Fruit fly (Drosophila melanogaster) whole organism, embryonic: Measurements from ENCODE around the gene CG14229.
A peak's percentile ranks its signal among the peaks of the same experiment; 100 is the strongest.

ENCODE experiments used
- ATbp ChIP-seq: fragments of 200-800 bp; sonication (Bioruptor generic); optimal IDR thresholded peaks from 2 replicates; lab custom pipeline; 2017; ENCODE audit warnings: missing biosample characterization, mild to moderate bottlenecking, missing genetic modification characterization, missing genetic modification reagents
- Atf3 ChIP-seq: fragments of 200-800 bp; sonication (Bioruptor generic); optimal IDR thresholded peaks from 3 replicates; lab custom pipeline; 2016; ENCODE audit warnings: missing biosample characterization, missing genetic modification characterization
- CG10321 ChIP-seq: fragments of 200-800 bp; sonication (Bioruptor generic); IDR thresholded peaks from 2 replicates; pipeline ENCODE4 v1.3.6; 2022; ENCODE audit warnings: missing biosample characterization, missing genetic modification characterization
- CG10565 ChIP-seq: fragments of 200-800 bp; sonication (Bioruptor generic); optimal IDR thresholded peaks from 3 replicates; lab custom pipeline; 2016; ENCODE audit warnings: missing biosample characterization, mild to moderate bottlenecking, missing genetic modification characterization
- CG10959 ChIP-seq: fragments of 200-800 bp; sonication (Bioruptor generic); IDR thresholded peaks from 2 replicates; pipeline ENCODE4 v1.3.6; 2022; ENCODE audit warnings: missing biosample characterization, missing genetic modification characterization
- CG11398 ChIP-seq: fragments of 200-800 bp; sonication (Bioruptor generic); optimal IDR thresholded peaks from 2 replicates; lab custom pipeline; 2016; ENCODE audit warnings: missing biosample characterization, missing genetic modification characterization
- CG1233 ChIP-seq: fragments of 200-800 bp; sonication (Bioruptor generic); optimal IDR thresholded peaks from 4 replicates; lab custom pipeline; 2018; ENCODE audit warnings: missing biosample characterization, mild to moderate bottlenecking, missing genetic modification characterization
- CG12942 ChIP-seq: fragments of 200-800 bp; sonication (Bioruptor generic); optimal IDR thresholded peaks from 3 replicates; lab custom pipeline; 2016; ENCODE audit warnings: missing biosample characterization, missing genetic modification characterization
- CG13296 ChIP-seq: fragments of 200-800 bp; sonication (Bioruptor generic); optimal IDR thresholded peaks from 3 replicates; lab custom pipeline; 2018; ENCODE audit warnings: missing biosample characterization, mild to moderate bottlenecking, missing genetic modification characterization
- CG13624 ChIP-seq: fragments of 200-800 bp; sonication (Bioruptor generic); optimal IDR thresholded peaks from 2 replicates; lab custom pipeline; 2016; ENCODE audit warnings: missing biosample characterization, missing genetic modification characterization
- CG14014 ChIP-seq: fragments of 200-800 bp; sonication (Bioruptor generic); IDR thresholded peaks from 2 replicates; pipeline ENCODE4 v1.3.6; 2022; ENCODE audit warnings: missing biosample characterization, missing genetic modification characterization
- CG14965 ChIP-seq: fragments of 200-800 bp; sonication (Bioruptor generic); optimal IDR thresholded peaks from 2 replicates; lab custom pipeline; 2016; ENCODE audit warnings: missing biosample characterization, missing genetic modification characterization, borderline replicate concordance
- CG1529 ChIP-seq: fragments of 200-800 bp; sonication (Bioruptor generic); optimal IDR thresholded peaks from 3 replicates; lab custom pipeline; 2018; ENCODE audit warnings: missing biosample characterization, missing genetic modification characterization
- CG16815 ChIP-seq: fragments of 200-800 bp; sonication (Bioruptor generic); optimal IDR thresholded peaks from 3 replicates; lab custom pipeline; 2017; ENCODE audit warnings: missing biosample characterization, mild to moderate bottlenecking, missing genetic modification characterization
- CG18476 ChIP-seq: fragments of 200-800 bp; sonication (Bioruptor generic); optimal IDR thresholded peaks from 2 replicates; lab custom pipeline; 2016; ENCODE audit warnings: missing biosample characterization, mild to moderate bottlenecking, missing genetic modification characterization
- CG3281 ChIP-seq: fragments of 200-800 bp; sonication (Bioruptor generic); optimal IDR thresholded peaks from 3 replicates; lab custom pipeline; 2017; ENCODE audit warnings: missing biosample characterization, mild to moderate bottlenecking, missing genetic modification characterization
- CG6175 ChIP-seq: fragments of 200-800 bp; sonication (Bioruptor generic); IDR thresholded peaks from 3 replicates; pipeline ENCODE4 v1.3.6; 2022; ENCODE audit warnings: missing biosample characterization, missing genetic modification characterization
- CG6654 ChIP-seq: fragments of 200-800 bp; sonication (Bioruptor generic); optimal IDR thresholded peaks from 2 replicates; lab custom pipeline; 2017; ENCODE audit warnings: missing biosample characterization, mild to moderate bottlenecking, missing genetic modification characterization
- CG6689 ChIP-seq: fragments of 200-800 bp; sonication (Bioruptor generic); IDR thresholded peaks from 2 replicates; pipeline ENCODE4 v1.3.6; 2022; ENCODE audit warnings: missing biosample characterization, missing genetic modification characterization
- CG7271 ChIP-seq: fragments of 200-800 bp; sonication (Bioruptor generic); optimal IDR thresholded peaks from 2 replicates; lab custom pipeline; 2018; ENCODE audit warnings: missing biosample characterization, mild to moderate bottlenecking, missing genetic modification characterization, moderate library complexity
- CG7786 ChIP-seq: fragments of 200-800 bp; sonication (Bioruptor generic); optimal IDR thresholded peaks from 2 replicates; lab custom pipeline; 2016; ENCODE audit warnings: missing biosample characterization, missing genetic modification characterization
- CG8089 ChIP-seq: fragments of 200-800 bp; sonication (Bioruptor generic); optimal IDR thresholded peaks from 3 replicates; lab custom pipeline; 2016; ENCODE audit warnings: missing biosample characterization, missing genetic modification characterization
- Dip2 ChIP-seq: fragments of 200-800 bp; sonication (Bioruptor generic); IDR thresholded peaks from 2 replicates; pipeline ENCODE4 v1.3.6; 2022; ENCODE audit warnings: missing biosample characterization, missing genetic modification characterization
- Eip74EF ChIP-seq, 2 experiments: fragments of 200-800 bp in 1 of 2; fragments of >200 bp in 1 of 2; sonication (Bioruptor generic) in 1 of 2; optimal IDR thresholded peaks; 2 replicates each; lab custom pipeline; 2017 to 2019; ENCODE audit warnings: missing biosample characterization in 2 of 2, missing genetic modification characterization in 2 of 2, mild to moderate bottlenecking in 1 of 2, moderate library complexity in 1 of 2
- Ets65A ChIP-seq: fragments of 200-800 bp; sonication (Bioruptor generic); peaks from one replicate; lab custom pipeline; 2016; ENCODE audit warnings: missing biosample characterization, missing genetic modification characterization
- Fer2 ChIP-seq: fragments of 200-800 bp; sonication (Bioruptor generic); optimal IDR thresholded peaks from 2 replicates; lab custom pipeline; 2018; ENCODE audit warnings: missing biosample characterization, mild to moderate bottlenecking, missing genetic modification characterization, moderate library complexity
- HLH3B ChIP-seq: fragments of 200-800 bp; sonication (Bioruptor generic); IDR thresholded peaks from 2 replicates; pipeline ENCODE4 v1.3.6; 2022; ENCODE audit warnings: missing biosample characterization, missing genetic modification characterization
- HLH54F ChIP-seq: fragments of 200-800 bp; sonication (Bioruptor generic); optimal IDR thresholded peaks from 3 replicates; lab custom pipeline; 2016; ENCODE audit warnings: missing biosample characterization, missing genetic modification characterization
- MBD-R2 ChIP-seq: fragments of 200-800 bp; sonication (Bioruptor generic); IDR thresholded peaks from 2 replicates; pipeline ENCODE4 v1.3.6; 2022; ENCODE audit warnings: missing biosample characterization, missing genetic modification characterization
- MTF-1 ChIP-seq: fragments of 200-800 bp; sonication (Bioruptor generic); optimal IDR thresholded peaks from 2 replicates; lab custom pipeline; 2018; ENCODE audit warnings: missing biosample characterization, mild to moderate bottlenecking, missing genetic modification characterization, borderline replicate concordance
- Oli ChIP-seq: fragments of 200-800 bp; sonication (Bioruptor generic); optimal IDR thresholded peaks from 2 replicates; lab custom pipeline; 2018; ENCODE audit warnings: missing biosample characterization, mild to moderate bottlenecking, missing genetic modification characterization, moderate library complexity
- Pdp1 ChIP-seq, 2 experiments: fragments of 200-800 bp; sonication (Bioruptor generic); optimal IDR thresholded peaks; 3 replicates each; lab custom pipeline; 2016; ENCODE audit warnings: missing biosample characterization in 2 of 2, missing genetic modification characterization in 2 of 2, mild to moderate bottlenecking in 1 of 2, moderate library complexity in 1 of 2
- TFAM ChIP-seq: fragments of 200-800 bp; sonication (Bioruptor generic); optimal IDR thresholded peaks from 2 replicates; lab custom pipeline; 2017; ENCODE audit warnings: missing biosample characterization, missing genetic modification characterization, inconsistent platforms
- ara ChIP-seq: fragments of 200-800 bp; sonication (Bioruptor generic); IDR thresholded peaks from 2 replicates; pipeline ENCODE4 v1.3.6; 2022; ENCODE audit warnings: missing biosample characterization, missing genetic modification characterization
- ato ChIP-seq: fragments of 200-800 bp; sonication (Bioruptor generic); IDR thresholded peaks from 2 replicates; pipeline ENCODE4 v1.3.6; 2022; ENCODE audit warnings: missing biosample characterization, missing genetic modification characterization; ENCODE audit not compliant: partially characterized antibody
- bbx ChIP-seq: fragments of 200-800 bp; sonication (Bioruptor generic); IDR thresholded peaks from 2 replicates; pipeline ENCODE4 v1.3.6; 2022; ENCODE audit warnings: missing biosample characterization, missing genetic modification characterization; ENCODE audit not compliant: partially characterized antibody
- cato ChIP-seq: fragments of 200-800 bp; sonication (Bioruptor generic); optimal IDR thresholded peaks from 2 replicates; lab custom pipeline; 2016; ENCODE audit warnings: missing biosample characterization, missing genetic modification characterization, borderline replicate concordance
- ftz-f1 ChIP-seq: fragments of 200-800 bp; sonication (Bioruptor generic); optimal IDR thresholded peaks from 2 replicates; lab custom pipeline; 2016; ENCODE audit warnings: missing biosample characterization, missing genetic modification characterization
- ind ChIP-seq: fragments of 200-800 bp; sonication (Bioruptor generic); optimal IDR thresholded peaks from 3 replicates; lab custom pipeline; 2016; ENCODE audit warnings: missing biosample characterization, missing genetic modification characterization
- ken ChIP-seq: fragments of 200-800 bp; sonication (Bioruptor generic); IDR thresholded peaks from 3 replicates; pipeline ENCODE4 v1.3.6; 2022; ENCODE audit warnings: missing biosample characterization, missing genetic modification characterization
- mld ChIP-seq: fragments of 200-800 bp; sonication (Bioruptor generic); IDR thresholded peaks from 3 replicates; pipeline ENCODE4 v1.3.6; 2022; ENCODE audit warnings: missing biosample characterization, missing genetic modification characterization; ENCODE audit not compliant: partially characterized antibody
- nerfin-2 ChIP-seq: fragments of 200-800 bp; sonication (Bioruptor generic); IDR thresholded peaks from 2 replicates; pipeline ENCODE4 v1.3.6; 2022; ENCODE audit warnings: missing biosample characterization, missing genetic modification characterization; ENCODE audit not compliant: partially characterized antibody
- pros ChIP-seq: fragments of 200-800 bp; sonication (Bioruptor generic); optimal IDR thresholded peaks from 3 replicates; lab custom pipeline; 2019; ENCODE audit warnings: missing biosample characterization, mild to moderate bottlenecking, missing genetic modification characterization, moderate library complexity
- run ChIP-seq: fragments of 200-800 bp; sonication (Bioruptor generic); optimal IDR thresholded peaks from 3 replicates; lab custom pipeline; 2018; ENCODE audit warnings: missing biosample characterization, mild to moderate bottlenecking, missing genetic modification characterization
- schlank ChIP-seq: fragments of 200-800 bp; sonication (Bioruptor generic); optimal IDR thresholded peaks from 2 replicates; lab custom pipeline; 2018; ENCODE audit warnings: missing biosample characterization, mild to moderate bottlenecking, missing genetic modification characterization
- sima ChIP-seq: fragments of 200-800 bp; sonication (Bioruptor generic); optimal IDR thresholded peaks from 2 replicates; lab custom pipeline; 2016; ENCODE audit warnings: missing biosample characterization, missing genetic modification characterization
- stc ChIP-seq: fragments of 200-800 bp; sonication (Bioruptor generic); IDR thresholded peaks from 2 replicates; pipeline ENCODE4 v1.3.6; 2022; ENCODE audit warnings: missing biosample characterization, missing genetic modification characterization
- tgo ChIP-seq: fragments of 200-800 bp; sonication (Bioruptor generic); IDR thresholded peaks from 3 replicates; pipeline ENCODE4 v1.3.6; 2022; ENCODE audit warnings: missing biosample characterization, missing genetic modification characterization
- tna ChIP-seq: fragments of 200-800 bp; sonication (Bioruptor generic); IDR thresholded peaks from 2 replicates; pipeline ENCODE4 v1.3.6; 2022; ENCODE audit warnings: missing biosample characterization, missing genetic modification characterization; ENCODE audit not compliant: partially characterized antibody
- tx ChIP-seq: fragments of 200-800 bp; sonication (Bioruptor generic); optimal IDR thresholded peaks from 2 replicates; lab custom pipeline; 2016; ENCODE audit warnings: missing biosample characterization, missing genetic modification characterization

CG14229 gene

DNA sequence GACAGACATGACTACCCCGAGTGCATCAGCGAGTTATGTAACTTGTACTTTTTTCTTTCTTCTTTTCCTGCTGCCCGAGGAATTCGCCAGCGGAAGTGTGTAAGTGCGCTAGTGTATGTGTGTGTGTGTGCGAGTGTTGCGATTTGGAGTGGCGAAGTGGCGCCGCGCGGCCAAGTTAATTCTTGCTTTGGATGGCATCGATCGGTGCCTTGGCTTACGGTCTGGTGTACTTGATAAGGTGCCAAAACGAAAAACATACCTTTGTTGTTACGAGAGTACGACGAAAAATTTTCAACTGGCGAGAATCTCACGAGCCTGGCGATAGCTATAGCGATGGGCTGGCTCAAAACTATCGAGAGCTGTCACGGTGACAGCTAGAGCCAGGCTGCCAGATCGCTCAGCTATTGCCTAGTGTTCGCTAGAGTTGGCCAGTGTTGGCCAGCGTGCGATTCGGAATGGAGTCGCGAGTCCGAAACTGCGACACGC, 49.0 kb upstream of the CG14229 start, which contains the start of the genes CG18809, COX6B, CG33932 and Rpp20 (continued):
- TF ChIP-seq Pdp1 (GFP tag; optimal IDR thresholded peaks at IDR 0.05; lab: Kevin White, UChicago) (peak; percentile 38 to 96), pros (GFP tag; lab: Kevin White, UChicago) (no peak), CG14965 (GFP tag; lab: Kevin White, UChicago) (no peak), CG11398 (GFP tag; lab: Kevin White, UChicago) (peak; percentile 59), Atf3 (GFP tag; lab: Kevin White, UChicago) (peak; percentile 56), CG6689 (GFP tag; lab: Robert Waterston, UW) (peak; percentile 20; the same call in 1 of the 2 replicates), CG12942 (GFP tag; lab: Kevin White, UChicago) (peak; percentile 68), HLH54F (peak; percentile 70), CG13624 (GFP tag; lab: Kevin White, UChicago) (peak; percentile 83), CG14014 (GFP tag; lab: Robert Waterston, UW) (peak; percentile 56), mld (peak; percentile 90), Oli (tag; lab: Kevin White, UChicago) (peak; percentile 14), CG3281 (GFP tag; lab: Kevin White, UChicago) (peak; percentile 60), schlank (tag; lab: Kevin White, UChicago) (peak; percentile 51), Eip74EF (GFP tag; optimal IDR thresholded peaks at IDR 0.05; lab: Kevin White, UChicago) (no peak), CG16815 (GFP tag; lab: Kevin White, UChicago) (peak; percentile 25), ind (GFP tag; lab: Kevin White, UChicago) (peak; percentile 59), CG10565 (GFP tag; lab: Kevin White, UChicago) (no peak), MBD-R2 (GFP tag; lab: Robert Waterston, UW) (peak; percentile 95), CG6175 (GFP tag; lab: Robert Waterston, UW) (no peak), stc (GFP tag; lab: Robert Waterston, UW) (no peak), CG10959 (GFP tag; lab: Robert Waterston, UW) (no peak), ATbp (no peak), Ets65A (peak; percentile 98), CG1233 (GFP tag; lab: Kevin White, UChicago) (peak; percentile 37), sima (GFP tag; lab: Kevin White, UChicago) (no peak), Dip2 (GFP tag; lab: Robert Waterston, UW) (no peak), nerfin-2 (GFP tag; lab: Robert Waterston, UW) (peak; percentile 90), Fer2 (tag; lab: Kevin White, UChicago) (peak; percentile 27), MTF-1 (GFP tag; lab: Kevin White, UChicago) (no peak), CG18476 (GFP tag; lab: Kevin White, UChicago) (no peak), TFAM (GFP tag; lab: Kevin White, UChicago) (no peak), ato (GFP tag; lab: Robert Waterston, UW) (peak; percentile 93), CG8089 (GFP tag; lab: Kevin White, UChicago) (peak; percentile 70), CG6654 (GFP tag; lab: Kevin White, UChicago) (no peak), tna (GFP tag; lab: Robert Waterston, UW) (peak; percentile 88), tx (GFP tag; lab: Kevin White, UChicago) (peak; percentile 62), CG7786 (peak; percentile 84), CG10321 (GFP tag; lab: Robert Waterston, UW) (peak; percentile 46; the same call in 1 of the 2 replicates), ftz-f1 (peak; percentile 73), CG1529 (GFP tag; lab: Kevin White, UChicago) (no peak), tgo (GFP tag; lab: Robert Waterston, UW) (peak; percentile 43; the same call in 1 of the 3 replicates), CG13296 (peak; percentile 49), CG7271 (tag; lab: Kevin White, UChicago) (peak; percentile 2), ara (GFP tag; lab: Robert Waterston, UW) (peak; percentile 65; the same call in 1 of the 2 replicates), ken (peak; percentile 86), cato (GFP tag; lab: Kevin White, UChicago) (peak; percentile 0), bbx (GFP tag; lab: Robert Waterston, UW) (peak; percentile 97), HLH3B (GFP tag; lab: Robert Waterston, UW) (peak; percentile 54), run (tag; lab: Kevin White, UChicago) (no peak)
